Worm (Caenorhabditis elegans): Measurements from ENCODE around the gene K03B8.11.

- TF ChIP-seq ccch-3 (GFP tag; optimal IDR thresholded peaks at IDR 0.05) (no peak), F49E8.2 (tag; optimal IDR thresholded peaks at IDR 0.05; ENCODE audit: insufficient read depth) (no peak), ceh-40 (GFP tag; IDR thresholded peaks at IDR 0.05) (no peak), bed-2 (GFP tag; IDR thresholded peaks at IDR 0.05) (no peak), dox-1 (GFP tag; IDR thresholded peaks at IDR 0.05) (no peak), attf-3 (GFP tag; conservative IDR thresholded peaks at IDR 0.05) (no peak), dpff-1 (tag; optimal IDR thresholded peaks at IDR 0.05) (no peak), F57A8.1 (GFP tag; optimal IDR thresholded peaks at IDR 0.05) (no peak), pha-4 (tag; optimal IDR thresholded peaks at IDR 0.05) (no peak), ets-4 (GFP tag; optimal IDR thresholded peaks at IDR 0.05) (no peak), gei-17 (GFP tag; optimal IDR thresholded peaks at IDR 0.05) (no peak), B0261.1 (tag; optimal IDR thresholded peaks at IDR 0.05) (no peak), somi-1 (GFP tag; optimal IDR thresholded peaks at IDR 0.05) (no peak), nfya-2 (GFP tag; IDR thresholded peaks at IDR 0.05) (no peak)
Observed at ce11 chrV:11351263-11351662, 39.0 kb downstream of the K03B8.11 start.

All from whole organism, young adult.